Worm (Caenorhabditis elegans): ENCODE results near the gene pqn-54.
A peak's percentile ranks its signal among the peaks of the same experiment; 100 is the strongest.

pqn-54 gene

DNA sequence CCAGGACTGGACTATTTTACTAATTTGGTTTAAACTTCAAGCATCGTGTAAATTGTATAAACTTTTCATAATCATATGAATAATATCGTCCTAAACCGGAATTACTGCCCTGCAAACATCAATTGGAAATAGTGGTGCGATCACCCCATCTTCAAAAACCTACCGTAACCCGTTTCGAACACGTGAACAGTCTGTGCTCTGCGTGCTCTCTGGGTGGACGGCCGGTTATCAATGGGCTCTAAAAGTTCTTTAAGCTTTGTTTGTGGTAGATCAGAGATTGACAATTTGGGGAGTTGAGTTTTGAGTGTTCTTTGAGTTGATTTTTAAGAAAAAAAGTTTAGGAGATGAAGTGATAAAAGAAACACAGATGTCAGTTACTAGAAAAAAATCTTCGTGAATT lies 8.2 kb upstream of the pqn-54 start:
- TF ChIP-seq nhr-12 (tag; optimal IDR thresholded peaks at IDR 0.05) (no peak), skn-1 (tag; optimal IDR thresholded peaks at IDR 0.05) (no peak), pha-4 (tag; optimal IDR thresholded peaks at IDR 0.05) (peak; percentile 64), unc-62 (GFP tag; optimal IDR thresholded peaks at IDR 0.05) (no peak), jun-1 (tag; optimal IDR thresholded peaks at IDR 0.05) (peak; percentile 72), pqm-1 (tag; optimal IDR thresholded peaks at IDR 0.05) (peak; percentile 98), ZK546.5 (tag; optimal IDR thresholded peaks at IDR 0.05) (no peak), nhr-77 (tag; optimal IDR thresholded peaks at IDR 0.05) (no peak), egl-5 (tag; optimal IDR thresholded peaks at IDR 0.05) (no peak), lin-15B (tag; optimal IDR thresholded peaks at IDR 0.05) (no peak), nfya-1 (tag; optimal IDR thresholded peaks at IDR 0.05; ENCODE audit: insufficient read depth) (no peak), egl-27 (tag; optimal IDR thresholded peaks at IDR 0.05) (no peak), ceh-28 (tag; optimal IDR thresholded peaks at IDR 0.05) (peak; percentile 20), daf-12 (tag; optimal IDR thresholded peaks at IDR 0.05) (no peak), nhr-25 (tag; optimal IDR thresholded peaks at IDR 0.05) (no peak), tbx-2 (tag; optimal IDR thresholded peaks at IDR 0.05) (no peak), nhr-76 (tag; optimal IDR thresholded peaks at IDR 0.05) (no peak), fkh-10 (GFP tag; optimal IDR thresholded peaks at IDR 0.05) (no peak), elt-2 (tag; optimal IDR thresholded peaks at IDR 0.05) (peak; percentile 82), elt-3 (tag; optimal IDR thresholded peaks at IDR 0.05) (no peak), sea-2 (GFP tag; optimal IDR thresholded peaks at IDR 0.05) (no peak)

DNA sequence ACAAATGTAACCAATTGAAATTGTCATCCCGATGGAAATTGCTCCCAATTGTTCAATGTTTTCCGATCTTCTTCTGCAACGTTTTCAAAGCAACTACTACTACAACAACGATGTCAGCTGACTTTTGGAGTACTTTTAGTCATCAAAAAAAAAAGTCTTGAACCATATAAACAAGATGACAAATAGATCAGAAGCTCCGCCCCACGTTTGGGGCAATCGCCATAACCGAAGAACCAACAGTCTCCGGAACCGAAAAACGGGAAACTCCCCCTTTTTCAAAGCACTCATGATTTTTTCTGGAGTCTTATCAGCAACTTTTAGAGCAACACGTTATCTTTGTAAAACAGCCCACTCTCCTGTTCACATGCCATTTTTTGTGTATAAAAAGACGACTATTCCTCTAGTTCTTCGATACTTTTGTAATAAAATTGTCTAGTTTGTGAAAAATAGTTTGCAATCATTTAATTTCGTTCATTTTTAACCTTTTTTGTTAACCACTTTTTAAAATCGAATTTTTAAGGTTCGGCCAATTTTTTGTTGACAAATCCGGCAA lies 5.3 kb upstream of the pqn-54 start:
- no peak for TF ChIP-seq mdl-1 (tag; optimal IDR thresholded peaks at IDR 0.05)
- TF ChIP-seq lin-39 (tag; optimal IDR thresholded peaks at IDR 0.05): no peak
- TF ChIP-seq aly-2 (tag; optimal IDR thresholded peaks at IDR 0.05): no peak
- TF ChIP-seq pqm-1 (tag; optimal IDR thresholded peaks at IDR 0.05): peak; percentile 96
- TF ChIP-seq jun-1 (tag; optimal IDR thresholded peaks at IDR 0.05): peak; percentile 64
- TF ChIP-seq pha-4 (tag; optimal IDR thresholded peaks at IDR 0.05): peak; percentile 67
- no peak for TF ChIP-seq nhr-77 (tag; optimal IDR thresholded peaks at IDR 0.05)
- TF ChIP-seq elt-2 (tag; optimal IDR thresholded peaks at IDR 0.05): peak; percentile 85
- TF ChIP-seq ceh-9 (tag; optimal IDR thresholded peaks at IDR 0.05): no peak

DNA sequence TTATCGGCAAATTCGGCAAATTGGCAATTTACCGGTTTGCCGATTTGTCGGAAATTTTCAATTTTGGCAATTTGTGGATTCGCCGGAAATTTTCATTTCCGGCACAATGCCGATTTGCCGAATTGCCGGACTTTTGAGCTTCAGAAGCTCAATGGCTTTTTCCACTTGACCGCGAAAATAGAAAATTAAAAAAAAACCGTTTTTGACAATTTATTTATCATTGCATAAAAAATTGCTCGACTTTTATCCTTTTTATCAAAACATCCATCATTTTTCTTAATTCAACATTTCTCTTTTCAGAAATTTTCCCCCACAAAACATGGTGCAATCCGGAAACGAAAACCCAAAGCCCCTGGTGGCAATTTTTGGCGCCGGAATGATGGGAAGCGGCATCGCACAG lies 4.7 kb upstream of the pqn-54 start, which contains the start of gene hacd-1:
hacd-1 (plus strand) TSS at position 301 of the 400 bp plus-strand sequence.
- TF ChIP-seq egl-5 (tag; optimal IDR thresholded peaks at IDR 0.05): no peak
- TF ChIP-seq fkh-10 (GFP tag; optimal IDR thresholded peaks at IDR 0.05): no peak
- TF ChIP-seq ceh-16 (tag; optimal IDR thresholded peaks at IDR 0.05): no peak
- no peak for TF ChIP-seq ceh-9 (tag; optimal IDR thresholded peaks at IDR 0.05)
- TF ChIP-seq elt-1 (tag; optimal IDR thresholded peaks at IDR 0.05): no peak
- no peak for TF ChIP-seq fkh-2 (tag; optimal IDR thresholded peaks at IDR 0.05)
- no peak for TF ChIP-seq pha-4 (tag; optimal IDR thresholded peaks at IDR 0.05)
- no peak for TF ChIP-seq zag-1 (tag; optimal IDR thresholded peaks at IDR 0.05)
- no peak for TF ChIP-seq nhr-25 (tag; optimal IDR thresholded peaks at IDR 0.05)
- no peak for TF ChIP-seq unc-62 (GFP tag; optimal IDR thresholded peaks at IDR 0.05)

DNA sequence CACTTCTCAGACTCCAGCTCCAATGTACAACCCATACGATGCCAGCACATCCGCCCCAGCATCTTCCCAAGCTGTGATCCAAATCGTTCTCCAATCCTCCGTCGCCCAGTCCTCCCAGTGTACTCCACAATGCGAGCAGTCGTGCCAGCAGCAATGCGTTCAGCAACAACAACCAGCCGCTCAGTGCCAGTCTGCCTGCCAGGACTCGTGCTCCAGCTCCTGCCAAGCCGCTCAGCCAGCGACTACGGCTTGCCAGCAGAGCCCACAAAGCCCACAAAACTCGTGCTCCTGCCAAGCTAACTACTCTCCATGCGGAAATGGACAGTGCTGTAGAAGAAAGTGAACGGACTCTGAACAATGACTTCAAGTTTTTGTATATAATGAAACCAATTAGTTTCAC lies 1.1 kb downstream of the pqn-54 start:
- TF ChIP-seq ceh-9 (tag; optimal IDR thresholded peaks at IDR 0.05): no peak
- TF ChIP-seq unc-62 (GFP tag; optimal IDR thresholded peaks at IDR 0.05): no peak
- TF ChIP-seq eor-1 (tag; optimal IDR thresholded peaks at IDR 0.05): no peak
- TF ChIP-seq lin-39 (tag; optimal IDR thresholded peaks at IDR 0.05): no peak
- no peak for TF ChIP-seq ztf-4 (tag; optimal IDR thresholded peaks at IDR 0.05)
- TF ChIP-seq nhr-67 (tag; optimal IDR thresholded peaks at IDR 0.05): no peak
- TF ChIP-seq egl-27 (tag; optimal IDR thresholded peaks at IDR 0.05): no peak
- TF ChIP-seq snpc-4 (tag; optimal IDR thresholded peaks at IDR 0.05): no peak
- TF ChIP-seq ztf-11 (tag; optimal IDR thresholded peaks at IDR 0.05): no peak
- no peak for TF ChIP-seq nhr-12 (tag; optimal IDR thresholded peaks at IDR 0.05)

DNA sequence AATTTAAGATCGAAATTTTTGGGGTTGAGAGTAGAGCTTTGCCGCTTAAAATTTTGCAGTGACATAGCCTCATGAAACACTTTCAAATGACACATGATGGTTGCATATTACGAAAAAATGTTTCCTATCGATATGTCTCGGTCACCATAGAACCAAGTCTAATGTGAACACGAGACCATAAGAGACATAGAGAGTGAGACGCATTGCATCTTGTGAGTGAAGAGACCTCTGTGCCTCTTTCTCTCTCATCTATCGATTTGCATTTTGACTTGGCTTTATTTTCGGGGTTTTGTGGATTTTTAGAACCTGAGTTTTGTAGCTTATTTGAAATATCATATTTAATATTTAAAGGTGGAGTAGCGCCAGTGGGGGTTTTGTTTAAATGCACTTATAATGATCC lies 2.2 kb downstream of the pqn-54 start:
- TF ChIP-seq ama-1 (optimal IDR thresholded peaks at IDR 0.05) (no peak), ztf-4 (tag; optimal IDR thresholded peaks at IDR 0.05) (no peak), nhr-77 (tag; optimal IDR thresholded peaks at IDR 0.05) (no peak), nhr-76 (tag; optimal IDR thresholded peaks at IDR 0.05) (no peak), skn-1 (tag; optimal IDR thresholded peaks at IDR 0.05) (no peak), hmg-11 (tag; optimal IDR thresholded peaks at IDR 0.05) (peak; percentile 41), nfya-1 (tag; optimal IDR thresholded peaks at IDR 0.05; ENCODE audit: insufficient read depth) (peak; percentile 47), lsy-12 (tag; optimal IDR thresholded peaks at IDR 0.05) (no peak), fos-1 (tag; optimal IDR thresholded peaks at IDR 0.05) (no peak), ZK546.5 (tag; optimal IDR thresholded peaks at IDR 0.05) (no peak), fkh-2 (tag; optimal IDR thresholded peaks at IDR 0.05) (no peak), elt-2 (tag; optimal IDR thresholded peaks at IDR 0.05) (peak; percentile 29), pha-4 (tag; optimal IDR thresholded peaks at IDR 0.05) (peak; percentile 28), egl-5 (tag; optimal IDR thresholded peaks at IDR 0.05) (no peak), daf-12 (tag; optimal IDR thresholded peaks at IDR 0.05) (no peak), aly-2 (tag; optimal IDR thresholded peaks at IDR 0.05) (no peak), nhr-67 (tag; optimal IDR thresholded peaks at IDR 0.05) (no peak), ceh-28 (tag; optimal IDR thresholded peaks at IDR 0.05) (peak; percentile 28), jun-1 (tag; optimal IDR thresholded peaks at IDR 0.05) (no peak), lin-39 (tag; optimal IDR thresholded peaks at IDR 0.05) (no peak)

Data from whole organism, L3 larva.